Worm (Caenorhabditis elegans): ENCODE data around the gene nac-1.

The nac-1 gene

ce11 chrX:14872817-14873469, 22.0 kb upstream of the nac-1 start, which contains the start of gene F31F6.3:
Gene F31F6.3 (minus strand): TSS chrX:14872867.
- no peak for TF ChIP-seq T22C8.4 (GFP tag; IDR thresholded peaks at IDR 0.05)
- TF ChIP-seq ztf-23 (GFP tag; IDR thresholded peaks at IDR 0.05) = no peak
- no peak for TF ChIP-seq med-1 (GFP tag; optimal IDR thresholded peaks at IDR 0.05; ENCODE audit: insufficient read depth)
- TF ChIP-seq flt-1 (GFP tag; IDR thresholded peaks at IDR 0.05) = no peak
- no peak for TF ChIP-seq ztf-29 (GFP tag; IDR thresholded peaks at IDR 0.05)
- TF ChIP-seq cog-1 (tag; optimal IDR thresholded peaks at IDR 0.05) = no peak
- TF ChIP-seq tab-1 (GFP tag; IDR thresholded peaks at IDR 0.05) = no peak
- TF ChIP-seq klf-2 (GFP tag; conservative IDR thresholded peaks at IDR 0.05) = no peak
- no peak for TF ChIP-seq ref-1 (GFP tag; conservative IDR thresholded peaks at IDR 0.05)

ce11 chrX:14875668-14876067, 19.3 kb upstream of the nac-1 start, which contains the start of gene sssh-1:
Gene sssh-1 (plus strand): TSS chrX:14875968.
- no peak for TF ChIP-seq ztf-29 (GFP tag; IDR thresholded peaks at IDR 0.05)
- TF ChIP-seq ztf-23 (GFP tag; IDR thresholded peaks at IDR 0.05) = no peak
- TF ChIP-seq klf-2 (GFP tag; conservative IDR thresholded peaks at IDR 0.05) = no peak
- no peak for TF ChIP-seq ref-1 (GFP tag; conservative IDR thresholded peaks at IDR 0.05)
- no peak for TF ChIP-seq med-1 (GFP tag; optimal IDR thresholded peaks at IDR 0.05; ENCODE audit: insufficient read depth)
- TF ChIP-seq flt-1 (GFP tag; IDR thresholded peaks at IDR 0.05) = no peak
- TF ChIP-seq tab-1 (GFP tag; IDR thresholded peaks at IDR 0.05) = no peak
- TF ChIP-seq T22C8.4 (GFP tag; IDR thresholded peaks at IDR 0.05) = no peak
- TF ChIP-seq cog-1 (tag; optimal IDR thresholded peaks at IDR 0.05) = no peak

ce11 chrX:14877691-14878090, 17.3 kb upstream of the nac-1 start:
- TF ChIP-seq ztf-29 (GFP tag; IDR thresholded peaks at IDR 0.05) (no peak), tab-1 (GFP tag; IDR thresholded peaks at IDR 0.05) (no peak), ztf-23 (GFP tag; IDR thresholded peaks at IDR 0.05) (no peak), ref-1 (GFP tag; conservative IDR thresholded peaks at IDR 0.05) (no peak), klf-2 (GFP tag; conservative IDR thresholded peaks at IDR 0.05) (no peak), flt-1 (GFP tag; IDR thresholded peaks at IDR 0.05) (no peak), cog-1 (tag; optimal IDR thresholded peaks at IDR 0.05) (no peak), med-1 (GFP tag; optimal IDR thresholded peaks at IDR 0.05; ENCODE audit: insufficient read depth) (no peak), T22C8.4 (GFP tag; IDR thresholded peaks at IDR 0.05) (no peak)

ce11 chrX:14881119-14881518, 13.8 kb upstream of the nac-1 start, which contains the start of gene flp-8:
Gene flp-8 (plus strand): TSS chrX:14881419.
- TF ChIP-seq ref-1 (GFP tag; conservative IDR thresholded peaks at IDR 0.05) (no peak), med-1 (GFP tag; optimal IDR thresholded peaks at IDR 0.05; ENCODE audit: insufficient read depth) (no peak), klf-2 (GFP tag; conservative IDR thresholded peaks at IDR 0.05) (no peak), ztf-29 (GFP tag; IDR thresholded peaks at IDR 0.05) (no peak), flt-1 (GFP tag; IDR thresholded peaks at IDR 0.05) (no peak), tab-1 (GFP tag; IDR thresholded peaks at IDR 0.05) (no peak), cog-1 (tag; optimal IDR thresholded peaks at IDR 0.05) (no peak), ztf-23 (GFP tag; IDR thresholded peaks at IDR 0.05) (no peak), T22C8.4 (GFP tag; IDR thresholded peaks at IDR 0.05) (no peak)

ce11 chrX:14885855-14886254, 9.1 kb upstream of the nac-1 start:
- TF ChIP-seq klf-2 (GFP tag; conservative IDR thresholded peaks at IDR 0.05) = no peak
- TF ChIP-seq T22C8.4 (GFP tag; IDR thresholded peaks at IDR 0.05) = no peak
- TF ChIP-seq cog-1 (tag; optimal IDR thresholded peaks at IDR 0.05) = no peak
- TF ChIP-seq tab-1 (GFP tag; IDR thresholded peaks at IDR 0.05) = no peak
- TF ChIP-seq med-1 (GFP tag; optimal IDR thresholded peaks at IDR 0.05; ENCODE audit: insufficient read depth) = no peak
- no peak for TF ChIP-seq ref-1 (GFP tag; conservative IDR thresholded peaks at IDR 0.05)
- no peak for TF ChIP-seq ztf-23 (GFP tag; IDR thresholded peaks at IDR 0.05)
- TF ChIP-seq flt-1 (GFP tag; IDR thresholded peaks at IDR 0.05) = no peak
- no peak for TF ChIP-seq ztf-29 (GFP tag; IDR thresholded peaks at IDR 0.05)

ce11 chrX:14888188-14888587, 6.8 kb upstream of the nac-1 start, which contains the start of gene daf-6:
Gene daf-6 (plus strand): TSS chrX:14888488.
- no peak for TF ChIP-seq klf-2 (GFP tag; conservative IDR thresholded peaks at IDR 0.05)
- TF ChIP-seq cog-1 (tag; optimal IDR thresholded peaks at IDR 0.05) = no peak
- no peak for TF ChIP-seq ref-1 (GFP tag; conservative IDR thresholded peaks at IDR 0.05)
- no peak for TF ChIP-seq ztf-29 (GFP tag; IDR thresholded peaks at IDR 0.05)

ce11 chrX:14894380-14894779, 565 bp upstream of the nac-1 start:
- TF ChIP-seq cog-1 (tag; optimal IDR thresholded peaks at IDR 0.05) (no peak), tab-1 (GFP tag; IDR thresholded peaks at IDR 0.05) (no peak), med-1 (GFP tag; optimal IDR thresholded peaks at IDR 0.05; ENCODE audit: insufficient read depth) (no peak), ref-1 (GFP tag; conservative IDR thresholded peaks at IDR 0.05) (no peak), T22C8.4 (GFP tag; IDR thresholded peaks at IDR 0.05) (no peak), ztf-29 (GFP tag; IDR thresholded peaks at IDR 0.05) (no peak), flt-1 (GFP tag; IDR thresholded peaks at IDR 0.05) (no peak), klf-2 (GFP tag; conservative IDR thresholded peaks at IDR 0.05) (no peak), ztf-23 (GFP tag; IDR thresholded peaks at IDR 0.05) (no peak)

ce11 chrX:14897192-14897591, 2.2 kb downstream of the nac-1 start:
- TF ChIP-seq tab-1 (GFP tag; IDR thresholded peaks at IDR 0.05) (no peak), ztf-23 (GFP tag; IDR thresholded peaks at IDR 0.05) (no peak), med-1 (GFP tag; optimal IDR thresholded peaks at IDR 0.05; ENCODE audit: insufficient read depth) (no peak), klf-2 (GFP tag; conservative IDR thresholded peaks at IDR 0.05) (no peak)

ce11 chrX:14898205-14898604, 3.3 kb downstream of the nac-1 start, which contains the start of gene lips-8:
Gene lips-8 (plus strand): TSS chrX:14898505.
- TF ChIP-seq ztf-23 (GFP tag; IDR thresholded peaks at IDR 0.05) (no peak), T22C8.4 (GFP tag; IDR thresholded peaks at IDR 0.05) (no peak), ztf-29 (GFP tag; IDR thresholded peaks at IDR 0.05) (no peak), med-1 (GFP tag; optimal IDR thresholded peaks at IDR 0.05; ENCODE audit: insufficient read depth) (no peak), ref-1 (GFP tag; conservative IDR thresholded peaks at IDR 0.05) (no peak)

- TF ChIP-seq klf-2 (GFP tag; conservative IDR thresholded peaks at IDR 0.05) (no peak), ztf-23 (GFP tag; IDR thresholded peaks at IDR 0.05) (no peak), flt-1 (GFP tag; IDR thresholded peaks at IDR 0.05) (no peak), tab-1 (GFP tag; IDR thresholded peaks at IDR 0.05) (no peak), T22C8.4 (GFP tag; IDR thresholded peaks at IDR 0.05) (no peak), med-1 (GFP tag; optimal IDR thresholded peaks at IDR 0.05; ENCODE audit: insufficient read depth) (no peak), ref-1 (GFP tag; conservative IDR thresholded peaks at IDR 0.05) (no peak), ztf-29 (GFP tag; IDR thresholded peaks at IDR 0.05) (no peak), cog-1 (tag; optimal IDR thresholded peaks at IDR 0.05) (no peak)
Observed at ce11 chrX:14900487-14900886, 5.5 kb downstream of the nac-1 start.
